Worm (Caenorhabditis elegans): ENCODE results near the gene T15H9.5.

DNA sequence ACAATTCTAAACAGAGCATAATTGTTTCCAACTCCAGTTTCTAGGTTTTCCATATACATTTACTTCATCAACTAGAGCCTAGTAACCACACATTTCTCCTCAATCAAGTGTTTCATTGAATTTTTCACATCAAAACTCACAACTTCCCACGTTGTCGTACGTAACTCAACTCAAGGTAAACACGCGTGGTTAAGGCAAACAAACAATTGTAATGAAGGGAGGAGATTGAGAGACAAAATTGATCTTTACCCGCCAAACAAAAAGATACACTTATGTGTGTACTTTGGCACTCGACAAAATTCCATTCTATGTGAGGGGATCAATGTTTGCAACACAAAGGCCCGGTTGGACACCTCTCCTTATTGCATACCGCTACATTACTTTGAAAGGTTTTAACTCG lies 5.9 kb downstream of the T15H9.5 start, which contains the start of gene nhr-19:
- TF ChIP-seq nhr-25 (tag; optimal IDR thresholded peaks at IDR 0.05) (peak; percentile 17), lin-11 (tag; optimal IDR thresholded peaks at IDR 0.05) (no peak), ztf-4 (tag; optimal IDR thresholded peaks at IDR 0.05) (no peak), lin-39 (tag; optimal IDR thresholded peaks at IDR 0.05) (no peak)

Data from whole organism, L2 larva.